Fruit fly (Drosophila melanogaster): ENCODE data around the gene alpha-Est6.

Gene alpha-Est6

DNA sequence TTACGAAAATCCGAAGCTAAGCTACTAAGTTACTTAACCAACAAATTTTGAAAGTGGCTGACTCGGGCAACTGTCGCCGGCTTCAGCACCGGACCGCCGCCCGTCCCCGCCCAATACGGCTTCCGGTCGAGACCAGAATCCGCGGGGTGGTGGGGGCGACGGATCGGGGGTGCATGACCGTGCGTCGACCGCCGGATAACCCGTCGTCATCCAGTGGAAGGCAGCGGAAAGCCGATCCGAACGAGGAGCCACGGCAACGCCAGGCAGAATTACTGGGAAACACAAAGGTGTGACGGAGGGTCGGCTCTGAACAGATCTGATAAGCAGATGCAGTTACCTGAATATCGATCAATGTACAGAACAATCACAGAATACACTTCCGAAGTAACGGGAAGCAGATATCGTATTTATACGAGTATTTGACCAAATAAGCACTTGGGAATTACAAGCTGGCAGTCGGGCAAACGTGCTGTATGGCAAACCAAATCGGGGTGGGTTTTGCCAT lies 53.9 kb downstream of the alpha-Est6 start (continued):
- TF ChIP-seq sisA (GFP tag; IDR thresholded peaks at IDR 0.05) (no peak; the same call in 1 of the 2 replicates), zen2 (GFP tag; IDR thresholded peaks at IDR 0.05; ENCODE audit: partially characterized antibody) (peak; percentile 92), sens (GFP tag) (peak; percentile 88), CG1233 (GFP tag; optimal IDR thresholded peaks at IDR 0.05) (peak; percentile 27), YL-1 (GFP tag; optimal IDR thresholded peaks at IDR 0.05) (peak; percentile 32), HLH54F (GFP tag; optimal IDR thresholded peaks at IDR 0.05) (peak; percentile 41), unpg (GFP tag; optimal IDR thresholded peaks at IDR 0.05) (peak; percentile 51), ase (GFP tag; IDR thresholded peaks at IDR 0.05) (peak; percentile 49; the same call in 2 of the 3 replicates), Kr (GFP tag; optimal IDR thresholded peaks at IDR 0.05) (peak; percentile 78), Neu2 (GFP tag; optimal IDR thresholded peaks at IDR 0.05; ENCODE audit: borderline replicate concordance) (no peak), Hey (tag; optimal IDR thresholded peaks at IDR 0.05) (peak; percentile 94), lbe (GFP tag; optimal IDR thresholded peaks at IDR 0.05) (no peak), tap (tag; optimal IDR thresholded peaks at IDR 0.05) (peak; percentile 65), CG17568 (GFP tag; optimal IDR thresholded peaks at IDR 0.05) (no peak), CG15601 (tag; optimal IDR thresholded peaks at IDR 0.05) (peak; percentile 70), Stat92E (GFP tag; optimal IDR thresholded peaks at IDR 0.05) (peak in 1 of 3 experiments; percentile 96), CG7987 (GFP tag; optimal IDR thresholded peaks at IDR 0.05) (peak; percentile 34), NC2β (GFP tag; optimal IDR thresholded peaks at IDR 0.05) (peak; percentile 64), Lim3 (GFP tag; IDR thresholded peaks at IDR 0.05) (no peak), gt (GFP tag; IDR thresholded peaks at IDR 0.05) (0 out of 2 replicates have a peak, but pooled peaks have one; percentile 23), bigmax (GFP tag; optimal IDR thresholded peaks at IDR 0.05) (peak; percentile 85), CG6854 (GFP tag; optimal IDR thresholded peaks at IDR 0.05) (peak; percentile 57), wor (GFP tag; IDR thresholded peaks at IDR 0.05) (no peak), pb (GFP tag; optimal IDR thresholded peaks at IDR 0.05) (peak; percentile 68), CG32772 (GFP tag; IDR thresholded peaks at IDR 0.05) (peak; percentile 40; the same call in 1 of the 2 replicates), CG3726 (GFP tag; IDR thresholded peaks at IDR 0.05) (no peak), zen (tag; optimal IDR thresholded peaks at IDR 0.05) (no peak), CG30020 (tag; optimal IDR thresholded peaks at IDR 0.05) (no peak), Hr39 (optimal IDR thresholded peaks at IDR 0.05) (no peak), CG8478 (optimal IDR thresholded peaks at IDR 0.05) (no peak), prd (optimal IDR thresholded peaks at IDR 0.05) (no peak), prd (GFP tag; IDR thresholded peaks at IDR 0.05) (peak; percentile 62; the same call in 2 of the 3 replicates), stc (GFP tag; IDR thresholded peaks at IDR 0.05) (0 out of 2 replicates have a peak, but pooled peaks have one; percentile 64), Med (GFP tag) (peak; percentile 96), CG12104 (GFP tag; optimal IDR thresholded peaks at IDR 0.05) (no peak), Dref (GFP tag; IDR thresholded peaks at IDR 0.05) (peak; percentile 42), ftz-f1 (GFP tag; optimal IDR thresholded peaks at IDR 0.05) (peak; percentile 45), Hmr (GFP tag; optimal IDR thresholded peaks at IDR 0.05) (peak; percentile 73), Mad (GFP tag; optimal IDR thresholded peaks at IDR 0.05) (peak; percentile 26), CG15269 (tag; optimal IDR thresholded peaks at IDR 0.05) (peak; percentile 70), CG18619 (GFP tag; optimal IDR thresholded peaks at IDR 0.05) (peak; percentile 54), CG18011 (GFP tag; optimal IDR thresholded peaks at IDR 0.05) (no peak), C15 (GFP tag; IDR thresholded peaks at IDR 0.05) (no peak), CG17359 (tag; optimal IDR thresholded peaks at IDR 0.05) (peak; percentile 42), HHEX (GFP tag; optimal IDR thresholded peaks at IDR 0.05) (peak; percentile 78), ewg (GFP tag; optimal IDR thresholded peaks at IDR 0.05) (peak; percentile 7), vnd (GFP tag; IDR thresholded peaks at IDR 0.05; ENCODE audit: partially characterized antibody) (peak; percentile 96), CG4854 (GFP tag; optimal IDR thresholded peaks at IDR 0.05) (no peak), CG1603 (tag; optimal IDR thresholded peaks at IDR 0.05) (peak; percentile 54), CG11723 (GFP tag; optimal IDR thresholded peaks at IDR 0.05) (peak; percentile 86), fd96Cb (tag; optimal IDR thresholded peaks at IDR 0.05) (no peak)
